Worm (Caenorhabditis elegans) whole organism, L1 larva: Measurements from ENCODE around the gene R13H4.2.

Experiments used
- aha-1 ChIP-seq: fragments of 150-350 bp; optimal IDR thresholded peaks from 2 replicates; lab custom pipeline; 2014; ENCODE audit warnings: missing biosample characterization, missing genetic modification characterization
- fos-1 ChIP-seq: fragments of 150-350 bp; optimal IDR thresholded peaks from 2 replicates; lab custom pipeline; 2014; ENCODE audit warnings: missing biosample characterization, missing genetic modification characterization
- lin-15B ChIP-seq: fragments of 150-350 bp; sonication (generic microtip); optimal IDR thresholded peaks from 3 replicates; lab custom pipeline; 2014; ENCODE audit warnings: missing biosample characterization, missing genetic modification characterization
- lsy-2 ChIP-seq, 2 experiments: fragments of 150-350 bp; optimal IDR thresholded peaks; 2 replicates each; lab custom pipeline; 2014; ENCODE audit warnings: missing biosample characterization in 2 of 2, missing genetic modification characterization in 2 of 2
- nhr-11 ChIP-seq: fragments of 150-350 bp; optimal IDR thresholded peaks from 2 replicates; lab custom pipeline; 2014; ENCODE audit warnings: missing biosample characterization, missing genetic modification characterization
- nhr-237 ChIP-seq: fragments of 150-350 bp; optimal IDR thresholded peaks from 2 replicates; lab custom pipeline; 2014; ENCODE audit warnings: missing biosample characterization, missing genetic modification characterization
- nhr-77 ChIP-seq: fragments of 150-350 bp; optimal IDR thresholded peaks from 2 replicates; lab custom pipeline; 2014; ENCODE audit warnings: missing biosample characterization, missing genetic modification characterization
- snpc-4 ChIP-seq: fragments of 150-350 bp; optimal IDR thresholded peaks from 2 replicates; lab custom pipeline; 2014; ENCODE audit warnings: missing biosample characterization, missing genetic modification characterization
- ztf-11 ChIP-seq, 2 experiments: sonication (generic microtip); optimal IDR thresholded peaks; 2 replicates each; lab custom pipeline; 2016 to 2017; ENCODE audit warnings: missing genetic modification characterization in 2 of 2, missing biosample characterization in 1 of 2, missing compliant biosample characterization in 1 of 2

ce11 chrV:11862817-11863216 is 26.6 kb downstream of the R13H4.2 start, which contains the start of gene R13H4.6:
- TF ChIP-seq aha-1 (tag; lab: Kevin White, UChicago) (no peak), ztf-11 (tag; optimal IDR thresholded peaks at IDR 0.05; lab: Kevin White, UChicago) (no peak), nhr-11 (tag; lab: Kevin White, UChicago) (no peak), lin-15B (tag; lab: Kevin White, UChicago) (no peak), nhr-77 (tag; lab: Kevin White, UChicago) (no peak), snpc-4 (tag; lab: Kevin White, UChicago) (no peak), lsy-2 (tag; optimal IDR thresholded peaks at IDR 0.05; lab: Kevin White, UChicago) (no peak), fos-1 (no peak), nhr-237 (tag; lab: Kevin White, UChicago) (no peak)
